Worm (Caenorhabditis elegans): ENCODE measurements around the gene srh-35.

The srh-35 gene

ce11 chrV:412820-413219, 36.2 kb downstream of the srh-35 start:
- TF ChIP-seq nhr-111 (GFP tag; optimal IDR thresholded peaks at IDR 0.05): no peak
- peak; percentile 95 for TF ChIP-seq aha-1 (tag)

ce11 chrV:404210-404669, 44.8 kb downstream of the srh-35 start, which contains the start of gene nhr-252:
nhr-252 (plus strand) TSS chrV:404619.
- TF ChIP-seq snpc-1.2 (GFP tag; IDR thresholded peaks at IDR 0.05) (no peak), dve-1 (tag; optimal IDR thresholded peaks at IDR 0.05; ENCODE audit: insufficient read depth) (no peak), zag-1 (tag; optimal IDR thresholded peaks at IDR 0.05) (no peak), gei-8 (GFP tag; optimal IDR thresholded peaks at IDR 0.05) (no peak)

- TF ChIP-seq lin-39 (tag; optimal IDR thresholded peaks at IDR 0.05) (no peak), F49E8.2 (tag; optimal IDR thresholded peaks at IDR 0.05; ENCODE audit: borderline replicate concordance) (no peak), madf-5 (GFP tag; IDR thresholded peaks at IDR 0.05) (no peak), duxl-1 (tag; optimal IDR thresholded peaks at IDR 0.05; ENCODE audit: poor library complexity) (no peak), daf-8 (GFP tag; IDR thresholded peaks at IDR 0.05) (no peak), nhr-48 (tag; optimal IDR thresholded peaks at IDR 0.05) (no peak), F26F4.8 (GFP tag; conservative IDR thresholded peaks at IDR 0.05) (no peak), pqm-1 (tag; optimal IDR thresholded peaks at IDR 0.05) (no peak), D1046.2 (GFP tag; IDR thresholded peaks at IDR 0.05) (no peak), sdz-12 (GFP tag; optimal IDR thresholded peaks at IDR 0.05) (no peak), daf-19 (GFP tag; conservative IDR thresholded peaks at IDR 0.05) (no peak), gei-8 (GFP tag; optimal IDR thresholded peaks at IDR 0.05) (no peak), zip-11 (GFP tag; IDR thresholded peaks at IDR 0.05) (no peak), tra-1 (GFP tag; IDR thresholded peaks at IDR 0.05) (no peak)
Measured at ce11 chrV:403028-403427, 46.0 kb downstream of the srh-35 start, which contains the start of gene srh-62. srh-62 (minus strand) TSS chrV:403128.

ce11 chrV:399721-400120, 49.3 kb downstream of the srh-35 start, which contains the start of gene scl-27:
scl-27 (plus strand) TSS chrV:400021.
- TF ChIP-seq ceh-28 (tag; optimal IDR thresholded peaks at IDR 0.05) (no peak), set-16 (GFP tag; IDR thresholded peaks at IDR 0.05) (no peak), ctbp-1 (GFP tag; IDR thresholded peaks at IDR 0.05) (no peak), nhr-42 (GFP tag; IDR thresholded peaks at IDR 0.05) (no peak), Y75B8A.6 (GFP tag; IDR thresholded peaks at IDR 0.05) (no peak), ces-1 (GFP tag; optimal IDR thresholded peaks at IDR 0.05) (no peak), mxl-3 (GFP tag; optimal IDR thresholded peaks at IDR 0.05) (no peak), unc-62 (GFP tag; optimal IDR thresholded peaks at IDR 0.05 in 1 of 2) (peak in 1 of 2 experiments; percentile 11), unc-62 (tag; optimal IDR thresholded peaks at IDR 0.05) (no peak), dmd-6 (GFP tag; IDR thresholded peaks at IDR 0.05) (no peak)
